Fruit fly (Drosophila melanogaster) whole organism, embryonic: ENCODE data around the gene CG43845.

Source experiments
- Atf-2 ChIP-seq: fragments of 200-800 bp; sonication (Bioruptor generic); optimal IDR thresholded peaks from 2 replicates; lab custom pipeline; 2016; ENCODE audit warnings: missing biosample characterization, missing genetic modification characterization
- Awh ChIP-seq: fragments of 200-800 bp; sonication (Bioruptor generic); IDR thresholded peaks from 2 replicates; pipeline ENCODE4, ENCODE4 v1.3.6; 2022; ENCODE audit warnings: missing biosample characterization, missing genetic modification characterization
- BEAF-32 ChIP-seq: fragments of 200-800 bp; sonication (Bioruptor generic); optimal IDR thresholded peaks from 3 replicates; lab custom pipeline; 2017; ENCODE audit warnings: missing biosample characterization, missing genetic modification characterization, mild to moderate bottlenecking, moderate library complexity, missing genetic modification reagents
- Bdp1 ChIP-seq: fragments of 200-800 bp; sonication (Bioruptor generic); optimal IDR thresholded peaks from 3 replicates; lab custom pipeline; 2016; ENCODE audit warnings: missing biosample characterization, missing genetic modification characterization
- CG10274 ChIP-seq: fragments of 200-800 bp; sonication (Bioruptor generic); optimal IDR thresholded peaks from 3 replicates; lab custom pipeline; 2017; ENCODE audit warnings: missing biosample characterization, mild to moderate bottlenecking, missing genetic modification characterization
- CG10654 ChIP-seq: fragments of 200-800 bp; sonication (Bioruptor generic); optimal IDR thresholded peaks from 2 replicates; lab custom pipeline; 2016; ENCODE audit warnings: missing biosample characterization, missing genetic modification characterization
- CG12236 ChIP-seq: fragments of 200-800 bp; sonication (Bioruptor generic); optimal IDR thresholded peaks from 2 replicates; lab custom pipeline; 2016; ENCODE audit warnings: missing biosample characterization, missing genetic modification characterization
- CG13424 ChIP-seq: fragments of 200-800 bp; sonication (Bioruptor generic); optimal IDR thresholded peaks from 2 replicates; lab custom pipeline; 2019; ENCODE audit warnings: missing biosample characterization, mild to moderate bottlenecking, missing genetic modification characterization, moderate library complexity
- CG13775 ChIP-seq: fragments of 200-800 bp; sonication (Bioruptor generic); optimal IDR thresholded peaks from 3 replicates; lab custom pipeline; 2017; ENCODE audit warnings: missing biosample characterization, mild to moderate bottlenecking, missing genetic modification characterization
- CG14667 ChIP-seq: fragments of 200-800 bp; sonication (Bioruptor generic); IDR thresholded peaks from 2 replicates; pipeline ENCODE4 v1.3.6; 2022; ENCODE audit warnings: missing biosample characterization, missing genetic modification characterization
- CG14710 ChIP-seq: fragments of 200-800 bp; sonication (Bioruptor generic); optimal IDR thresholded peaks from 3 replicates; lab custom pipeline; 2019; ENCODE audit warnings: missing biosample characterization, mild to moderate bottlenecking, missing genetic modification characterization, moderate library complexity
- CG16779 ChIP-seq: fragments of 200-800 bp; sonication (Bioruptor generic); IDR thresholded peaks from 2 replicates; pipeline ENCODE4 v1.3.6; 2022; ENCODE audit warnings: missing biosample characterization, missing genetic modification characterization
- CG17359 ChIP-seq: fragments of 200-800 bp; sonication (Bioruptor generic); optimal IDR thresholded peaks from 3 replicates; lab custom pipeline; 2018; ENCODE audit warnings: missing biosample characterization, mild to moderate bottlenecking, missing genetic modification characterization, moderate library complexity
- CG18764 ChIP-seq: fragments of 200-800 bp; sonication (Bioruptor generic); optimal IDR thresholded peaks from 3 replicates; lab custom pipeline; 2016; ENCODE audit warnings: missing biosample characterization, missing genetic modification characterization
- CG2202 ChIP-seq: fragments of 200-800 bp; sonication (Bioruptor generic); optimal IDR thresholded peaks from 2 replicates; lab custom pipeline; 2018; ENCODE audit warnings: missing biosample characterization, mild to moderate bottlenecking, missing genetic modification characterization
- CG2889 ChIP-seq: fragments of 200-800 bp; sonication (Bioruptor generic); IDR thresholded peaks from 3 replicates; pipeline ENCODE4 v1.3.6; 2022; ENCODE audit warnings: missing biosample characterization, missing genetic modification characterization
- CG3065 ChIP-seq: fragments of 200-800 bp; sonication (Bioruptor generic); optimal IDR thresholded peaks from 2 replicates; lab custom pipeline; 2016; ENCODE audit warnings: missing biosample characterization, missing genetic modification characterization
- CG3847 ChIP-seq: fragments of 200-800 bp; sonication (Bioruptor generic); IDR thresholded peaks from 2 replicates; pipeline ENCODE4 v1.3.6; 2022; ENCODE audit warnings: missing biosample characterization, missing genetic modification characterization
- CG6272 ChIP-seq: fragments of 200-800 bp; sonication (Bioruptor generic); IDR thresholded peaks from 2 replicates; pipeline ENCODE4 v1.3.6; 2022; ENCODE audit warnings: missing biosample characterization, missing genetic modification characterization
- CG7963 ChIP-seq: fragments of 200-800 bp; sonication (Bioruptor generic); IDR thresholded peaks from 3 replicates; pipeline ENCODE4 v1.3.6; 2022; ENCODE audit warnings: missing biosample characterization, missing genetic modification characterization; ENCODE audit not compliant: partially characterized antibody
- CG8089 ChIP-seq: fragments of 200-800 bp; sonication (Bioruptor generic); optimal IDR thresholded peaks from 3 replicates; lab custom pipeline; 2016; ENCODE audit warnings: missing biosample characterization, missing genetic modification characterization
- CG9817 ChIP-seq: fragments of 200-800 bp; sonication (Bioruptor generic); optimal IDR thresholded peaks from 2 replicates; lab custom pipeline; 2018; ENCODE audit warnings: missing biosample characterization, mild to moderate bottlenecking, missing genetic modification characterization, moderate library complexity
- CoRest ChIP-seq: fragments of 200-800 bp; sonication (Bioruptor generic); optimal IDR thresholded peaks from 3 replicates; lab custom pipeline; 2018; ENCODE audit warnings: missing biosample characterization, mild to moderate bottlenecking, missing genetic modification characterization, moderate library complexity
- Ets65A ChIP-seq: fragments of 200-800 bp; sonication (Bioruptor generic); peaks from one replicate; lab custom pipeline; 2016; ENCODE audit warnings: missing biosample characterization, missing genetic modification characterization
- Hr51 ChIP-seq, 2 experiments: fragments of 200-800 bp; sonication (Bioruptor generic); optimal IDR thresholded peaks; 2 replicates in 1 of 2; 3 replicates in 1 of 2; lab custom pipeline; 2016 to 2018; ENCODE audit warnings: missing biosample characterization in 2 of 2, missing genetic modification characterization in 2 of 2, mild to moderate bottlenecking in 1 of 2, moderate library complexity in 1 of 2
- Max ChIP-seq: fragments of 200-800 bp; sonication (Bioruptor generic); optimal IDR thresholded peaks from 2 replicates; lab custom pipeline; 2016; ENCODE audit warnings: missing biosample characterization, mild to moderate bottlenecking, missing genetic modification characterization
- Mrtf ChIP-seq: fragments of 200-800 bp; sonication (Bioruptor generic); IDR thresholded peaks from 3 replicates; pipeline ENCODE4 v1.3.6; 2022; ENCODE audit warnings: missing biosample characterization, missing genetic modification characterization
- Rfx ChIP-seq: fragments of 200-800 bp; sonication (Bioruptor generic); IDR thresholded peaks from 2 replicates; pipeline ENCODE4 v1.3.6; 2022; ENCODE audit warnings: missing biosample characterization, missing genetic modification characterization
- Taf1 ChIP-seq: fragments of 200-800 bp; sonication (Bioruptor generic); IDR thresholded peaks from 2 replicates; pipeline ENCODE4 v1.3.6; 2022; ENCODE audit warnings: missing biosample characterization, missing genetic modification characterization
- YL-1 ChIP-seq: fragments of 200-800 bp; sonication (Bioruptor generic); optimal IDR thresholded peaks from 3 replicates; lab custom pipeline; 2017; ENCODE audit warnings: missing biosample characterization, mild to moderate bottlenecking, missing genetic modification characterization
- abd-A ChIP-seq: fragments of 200-800 bp; sonication (Bioruptor generic); optimal IDR thresholded peaks from 3 replicates; lab custom pipeline; 2019; ENCODE audit warnings: missing biosample characterization, mild to moderate bottlenecking, missing genetic modification characterization, moderate library complexity
- cad ChIP-seq: fragments of >200 bp; optimal IDR thresholded peaks from 2 replicates; lab custom pipeline; 2017; ENCODE audit warnings: missing biosample characterization, missing genetic modification characterization
- cas ChIP-seq: fragments of 200-800 bp; sonication (Bioruptor generic); IDR thresholded peaks from 2 replicates; pipeline ENCODE4 v1.3.6; 2022; ENCODE audit warnings: missing biosample characterization, missing genetic modification characterization
- chinmo ChIP-seq: fragments of 200-800 bp; sonication (Bioruptor generic); IDR thresholded peaks from 4 replicates; pipeline ENCODE4 v1.3.6; 2022; ENCODE audit warnings: missing biosample characterization, missing genetic modification characterization; ENCODE audit not compliant: partially characterized antibody
- dm ChIP-seq: fragments of 200-800 bp; sonication (Bioruptor generic); optimal IDR thresholded peaks from 3 replicates; lab custom pipeline; 2016; ENCODE audit warnings: missing biosample characterization, missing genetic modification characterization
- en ChIP-seq: fragments of 200-800 bp; sonication (Bioruptor generic); optimal IDR thresholded peaks from 2 replicates; lab custom pipeline; 2016; ENCODE audit warnings: missing biosample characterization, missing genetic modification characterization
- fd3F ChIP-seq: fragments of 200-800 bp; sonication (Bioruptor generic); optimal IDR thresholded peaks from 2 replicates; lab custom pipeline; 2018; ENCODE audit warnings: missing biosample characterization, mild to moderate bottlenecking, missing genetic modification characterization, moderate library complexity
- gce ChIP-seq: fragments of 200-800 bp; sonication (Bioruptor generic); IDR thresholded peaks from 3 replicates; pipeline ENCODE4 v1.3.6; 2022; ENCODE audit warnings: missing biosample characterization, missing genetic modification characterization
- gro ChIP-seq: fragments of 200-800 bp; sonication (Bioruptor generic); optimal IDR thresholded peaks from 2 replicates; lab custom pipeline; 2016; ENCODE audit warnings: missing biosample characterization, missing genetic modification characterization
- hbn ChIP-seq: fragments of 200-800 bp; sonication (Bioruptor generic); IDR thresholded peaks from 2 replicates; pipeline ENCODE4 v1.3.6; 2022; ENCODE audit warnings: missing biosample characterization, missing genetic modification characterization; ENCODE audit not compliant: partially characterized antibody
- jing ChIP-seq: fragments of 200-800 bp; sonication (Bioruptor generic); optimal IDR thresholded peaks from 2 replicates; lab custom pipeline; 2018; ENCODE audit warnings: missing biosample characterization, mild to moderate bottlenecking, missing genetic modification characterization
- knrl ChIP-seq: fragments of 200-800 bp; sonication (Bioruptor generic); IDR thresholded peaks from 3 replicates; pipeline ENCODE4 v1.3.6; 2022; ENCODE audit warnings: missing biosample characterization, missing genetic modification characterization; ENCODE audit not compliant: partially characterized antibody
- lilli ChIP-seq: fragments of 200-800 bp; sonication (Bioruptor generic); optimal IDR thresholded peaks from 3 replicates; lab custom pipeline; 2016; ENCODE audit warnings: missing biosample characterization, missing genetic modification characterization
- pb ChIP-seq: fragments of 200-800 bp; sonication (Bioruptor generic); optimal IDR thresholded peaks from 3 replicates; lab custom pipeline; 2016; ENCODE audit warnings: missing biosample characterization, missing genetic modification characterization
- peb ChIP-seq: fragments of 200-800 bp; sonication (Bioruptor generic); IDR thresholded peaks from 2 replicates; pipeline ENCODE4 v1.3.6; 2022; ENCODE audit warnings: missing biosample characterization, missing genetic modification characterization
- sd ChIP-seq: fragments of 200-800 bp; sonication (Bioruptor generic); optimal IDR thresholded peaks from 3 replicates; lab custom pipeline; 2018; ENCODE audit warnings: missing biosample characterization, mild to moderate bottlenecking, missing genetic modification characterization, moderate library complexity
- sim ChIP-seq: fragments of 200-800 bp; sonication (Bioruptor generic); IDR thresholded peaks from 2 replicates; pipeline ENCODE4 v1.3.6; 2022; ENCODE audit warnings: missing biosample characterization, missing genetic modification characterization
- slou ChIP-seq: fragments of 200-800 bp; sonication (Bioruptor generic); optimal IDR thresholded peaks from 3 replicates; lab custom pipeline; 2016; ENCODE audit warnings: missing biosample characterization, missing genetic modification characterization
- usp ChIP-seq: fragments of >200 bp; optimal IDR thresholded peaks from 2 replicates; lab custom pipeline; 2017; ENCODE audit warnings: missing biosample characterization, missing genetic modification characterization
- vnd ChIP-seq: fragments of 200-800 bp; sonication (Bioruptor generic); IDR thresholded peaks from 3 replicates; pipeline ENCODE4 v1.3.6; 2022; ENCODE audit warnings: missing biosample characterization, missing genetic modification characterization; ENCODE audit not compliant: partially characterized antibody
- z ChIP-seq: fragments of 200-800 bp; sonication (Bioruptor generic); IDR thresholded peaks from 3 replicates; pipeline ENCODE4 v1.3.6; 2022; ENCODE audit warnings: missing biosample characterization, missing genetic modification characterization

Gene CG43845

DNA sequence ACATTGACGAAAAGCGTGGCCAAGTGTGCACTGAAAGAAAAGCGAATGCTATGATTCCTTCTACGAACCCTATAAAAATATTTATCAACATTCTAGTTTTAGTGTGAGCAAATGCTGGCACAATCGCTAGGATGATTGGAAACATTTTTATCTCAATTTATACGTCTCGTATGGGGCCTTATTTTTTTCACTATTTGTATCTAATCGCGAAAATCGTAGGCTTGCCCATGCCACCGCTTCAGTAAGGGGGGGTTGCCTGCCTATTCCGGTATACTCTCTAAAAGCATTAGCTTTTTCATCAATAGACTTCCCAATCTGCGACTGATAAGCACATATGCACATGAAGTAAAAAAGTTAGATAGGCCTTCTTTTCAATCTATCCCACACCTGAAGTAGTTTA, 42.7 kb upstream of the CG43845 start (continued):
- TF ChIP-seq jing (GFP tag; lab: Kevin White, UChicago) = no peak
- peak; percentile 79 for TF ChIP-seq peb
- no peak for TF ChIP-seq CG7963 (GFP tag; lab: Robert Waterston, UW)
- no peak for TF ChIP-seq knrl (GFP tag; lab: Robert Waterston, UW)
- TF ChIP-seq Atf-2 (GFP tag; lab: Kevin White, UChicago) = peak; percentile 32
- peak; percentile 39 for TF ChIP-seq dm (GFP tag; lab: Kevin White, UChicago)
- TF ChIP-seq vnd (GFP tag; lab: Robert Waterston, UW) = no peak
- TF ChIP-seq CG16779 (GFP tag; lab: Robert Waterston, UW) = peak; percentile 71; the same call in 1 of the 2 replicates
- TF ChIP-seq CG12236 (GFP tag; lab: Kevin White, UChicago) = no peak
- no peak for TF ChIP-seq usp (GFP tag; lab: Kevin White, UChicago)
- peak; percentile 69 for TF ChIP-seq Bdp1 (GFP tag; lab: Kevin White, UChicago)
- TF ChIP-seq CG3847 (GFP tag; lab: Robert Waterston, UW) = peak; percentile 82
- TF ChIP-seq CoRest (tag; lab: Kevin White, UChicago) = peak; percentile 81
- TF ChIP-seq Taf1 (GFP tag; lab: Robert Waterston, UW) = peak; percentile 86
- peak; percentile 79 for TF ChIP-seq CG13424 (tag; lab: Kevin White, UChicago)
- peak; percentile 67; the same call in 1 of the 2 replicates for TF ChIP-seq cas (GFP tag; lab: Robert Waterston, UW)
- TF ChIP-seq CG6272 (GFP tag; lab: Robert Waterston, UW) = peak; percentile 84
- TF ChIP-seq lilli = peak; percentile 82
- peak; percentile 81 for TF ChIP-seq Mrtf (GFP tag; lab: Robert Waterston, UW)
- TF ChIP-seq sd (tag; lab: Kevin White, UChicago) = peak; percentile 78
- TF ChIP-seq en = peak; percentile 60
- peak; percentile 28 for TF ChIP-seq CG14710
- no peak for TF ChIP-seq CG3065 (GFP tag; lab: Kevin White, UChicago)
- peak; percentile 95 for TF ChIP-seq Ets65A (GFP tag; lab: Kevin White, UChicago)
- no peak for TF ChIP-seq BEAF-32
- peak; percentile 50; the same call in 1 of the 4 replicates for TF ChIP-seq chinmo (GFP tag; lab: Robert Waterston, UW)
- TF ChIP-seq CG14667 = peak; percentile 81
- TF ChIP-seq CG9817 (tag; lab: Kevin White, UChicago) = peak; percentile 63
- TF ChIP-seq CG8089 (GFP tag; lab: Kevin White, UChicago) = peak; percentile 53
- peak; percentile 40 for TF ChIP-seq slou (GFP tag; lab: Kevin White, UChicago)
- peak; percentile 61 for TF ChIP-seq CG10654
- TF ChIP-seq z (GFP tag; lab: Robert Waterston, UW) = no peak; the same call in 2 of the 3 replicates
- TF ChIP-seq hbn (GFP tag; lab: Robert Waterston, UW) = no peak
- TF ChIP-seq gce (GFP tag; lab: Robert Waterston, UW) = peak; percentile 74
- no peak for TF ChIP-seq abd-A (tag; lab: Kevin White, UChicago)
- TF ChIP-seq CG13775 = peak; percentile 71
- peak in 1 of 2 experiments; percentile 73 for TF ChIP-seq Hr51 (GFP tag; optimal IDR thresholded peaks at IDR 0.05; lab: Kevin White, UChicago)
- TF ChIP-seq cad = no peak
- no peak for TF ChIP-seq YL-1 (GFP tag; lab: Kevin White, UChicago)
- TF ChIP-seq fd3F (GFP tag; lab: Kevin White, UChicago) = peak; percentile 73
- TF ChIP-seq Awh (GFP tag; lab: Robert Waterston, UW) = peak; percentile 85
- TF ChIP-seq CG18764 (GFP tag; lab: Kevin White, UChicago) = peak; percentile 54
- TF ChIP-seq sim (GFP tag; lab: Robert Waterston, UW) = peak; percentile 72
- TF ChIP-seq Rfx (GFP tag; lab: Robert Waterston, UW) = peak; percentile 93
- TF ChIP-seq pb = peak; percentile 41
- TF ChIP-seq CG10274 (GFP tag; lab: Kevin White, UChicago) = peak; percentile 36
- peak; percentile 90 for TF ChIP-seq CG17359
- TF ChIP-seq CG2202 (tag; lab: Kevin White, UChicago) = no peak
- peak; percentile 82 for TF ChIP-seq gro (GFP tag; lab: Kevin White, UChicago)
- peak; percentile 52 for TF ChIP-seq Max (GFP tag; lab: Kevin White, UChicago)
- peak; percentile 73; the same call in 2 of the 3 replicates for TF ChIP-seq CG2889 (GFP tag; lab: Robert Waterston, UW)
